Fruit fly (Drosophila melanogaster) whole organism: ENCODE measurements around the gene CRAT.

Experiments used
- CG8478 ChIP-seq: fragments of >200 bp; optimal IDR thresholded peaks from 2 replicates; lab custom pipeline; 2018; ENCODE audit warnings: inconsistent platforms
- Dll ChIP-seq: fragments of >200 bp; optimal IDR thresholded peaks from 2 replicates; lab custom pipeline; 2017
- EcR ChIP-seq, 2 experiments: fragments of >200 bp; optimal IDR thresholded peaks; 2 replicates each; lab custom pipeline; 2017; ENCODE audit warnings: missing biosample characterization in 2 of 2, missing genetic modification characterization in 2 of 2, missing genetic modification reagents in 2 of 2
- pan ChIP-seq: fragments of >200 bp; optimal IDR thresholded peaks from 2 replicates; lab custom pipeline; 2017
- psq ChIP-seq: fragments of >200 bp; optimal IDR thresholded peaks from 2 replicates; lab custom pipeline; 2017
- usp ChIP-seq: fragments of >200 bp; optimal IDR thresholded peaks from 2 replicates; lab custom pipeline; 2017; ENCODE audit warnings: missing biosample characterization, missing genetic modification characterization, mixed read lengths

The CRAT gene

DNA sequence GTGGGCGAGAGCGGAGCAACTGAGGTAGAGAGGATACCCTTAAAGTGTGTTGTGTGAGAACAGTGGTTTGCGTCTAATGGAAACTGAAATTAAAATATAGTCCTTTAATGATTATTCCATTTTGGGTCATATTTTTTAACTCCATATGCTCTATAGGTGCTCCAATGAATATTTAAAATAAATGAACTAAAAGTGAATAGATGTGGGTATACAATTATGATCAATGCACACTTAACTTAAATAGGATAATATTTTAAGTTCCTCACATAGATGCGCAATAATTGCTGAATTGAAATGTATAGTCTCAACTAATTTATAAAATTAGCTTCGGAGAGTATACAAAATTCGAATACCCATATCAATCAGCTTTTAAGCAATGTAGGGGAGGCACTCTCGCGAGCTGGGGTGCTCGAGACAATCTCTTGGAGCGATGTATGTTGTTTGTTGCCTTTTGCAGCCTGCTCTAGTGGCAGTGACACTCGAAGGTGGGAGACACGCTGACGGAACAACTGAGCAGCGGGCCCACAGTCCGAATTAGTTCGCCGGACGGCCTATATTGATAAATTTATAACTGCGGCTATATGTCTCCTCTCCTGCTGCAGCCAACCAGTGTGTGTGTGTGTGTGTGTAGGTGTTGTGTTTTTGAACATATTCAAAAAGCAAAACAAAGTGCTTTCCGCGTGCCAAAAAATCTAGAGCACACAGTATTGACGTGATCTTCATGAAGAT lies 22.1 kb downstream of the CRAT start:
- no peak for TF ChIP-seq CG8478 (lab: Kevin White, UChicago)
- TF ChIP-seq Dll: no peak
- TF ChIP-seq EcR (GFP tag; optimal IDR thresholded peaks at IDR 0.05; lab: Kevin White, UChicago): no peak
- no peak for TF ChIP-seq pan (lab: Kevin White, UChicago)
- TF ChIP-seq usp (GFP tag; lab: Kevin White, UChicago): no peak
- no peak for TF ChIP-seq psq (lab: Kevin White, UChicago)

DNA sequence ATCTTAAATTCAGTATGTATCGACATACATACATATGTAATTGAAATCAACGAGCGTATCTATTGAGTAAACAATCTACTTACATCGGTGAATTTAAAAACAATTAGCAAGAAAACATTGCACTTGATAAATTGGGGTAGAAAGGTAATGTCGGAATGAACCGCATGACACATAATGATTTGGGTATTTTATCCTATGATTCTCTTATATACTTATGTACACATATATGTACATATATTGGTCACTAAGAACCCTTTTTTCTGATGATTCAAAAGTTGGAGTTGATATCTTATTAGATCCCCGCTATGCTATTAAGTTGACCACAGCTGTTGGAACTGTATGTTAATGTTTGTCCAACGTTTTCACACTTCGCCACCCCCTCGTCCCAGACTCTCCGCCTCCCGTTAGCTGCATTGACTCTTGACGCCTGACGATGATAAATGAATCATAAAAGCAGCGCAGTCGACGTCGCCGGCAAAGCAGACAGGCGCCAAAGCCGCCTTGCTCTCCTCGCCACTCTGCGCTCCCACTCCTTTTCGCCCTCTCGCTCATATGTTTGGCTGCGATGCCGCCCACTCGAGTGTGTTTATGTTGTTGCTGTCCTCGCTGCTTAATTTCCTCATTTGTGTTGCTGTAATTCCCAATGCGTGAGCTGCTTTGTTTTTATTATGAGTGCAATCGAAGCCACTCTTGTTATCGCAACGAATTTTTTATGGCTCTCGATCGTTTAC lies 22.8 kb downstream of the CRAT start:
- no peak for TF ChIP-seq usp (GFP tag; lab: Kevin White, UChicago)

DNA sequence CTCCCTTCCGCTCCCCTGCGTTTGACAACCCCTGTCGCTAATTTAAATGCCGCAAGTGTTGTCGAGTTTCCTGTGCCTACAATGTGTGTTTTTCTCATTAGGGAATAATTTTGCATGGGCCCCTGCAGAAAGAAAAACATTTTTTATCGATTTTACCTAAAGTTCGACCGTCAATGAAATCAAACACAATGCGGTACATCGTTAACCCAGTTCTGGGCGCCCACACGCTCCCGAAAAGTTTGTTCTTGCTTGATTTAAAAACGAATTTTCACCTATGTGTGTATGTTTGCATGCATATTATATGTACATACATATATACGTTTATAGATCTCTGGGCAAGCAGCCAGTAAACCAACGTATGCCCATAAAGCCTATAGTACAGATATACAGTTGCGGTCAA lies 23.4 kb downstream of the CRAT start:
- TF ChIP-seq usp (GFP tag; lab: Kevin White, UChicago): no peak
- TF ChIP-seq psq (lab: Kevin White, UChicago): no peak
- TF ChIP-seq Dll: no peak
- peak; percentile 31 for TF ChIP-seq pan (lab: Kevin White, UChicago)
- TF ChIP-seq CG8478 (lab: Kevin White, UChicago): no peak
- TF ChIP-seq EcR (GFP tag; optimal IDR thresholded peaks at IDR 0.05; lab: Kevin White, UChicago): no peak

DNA sequence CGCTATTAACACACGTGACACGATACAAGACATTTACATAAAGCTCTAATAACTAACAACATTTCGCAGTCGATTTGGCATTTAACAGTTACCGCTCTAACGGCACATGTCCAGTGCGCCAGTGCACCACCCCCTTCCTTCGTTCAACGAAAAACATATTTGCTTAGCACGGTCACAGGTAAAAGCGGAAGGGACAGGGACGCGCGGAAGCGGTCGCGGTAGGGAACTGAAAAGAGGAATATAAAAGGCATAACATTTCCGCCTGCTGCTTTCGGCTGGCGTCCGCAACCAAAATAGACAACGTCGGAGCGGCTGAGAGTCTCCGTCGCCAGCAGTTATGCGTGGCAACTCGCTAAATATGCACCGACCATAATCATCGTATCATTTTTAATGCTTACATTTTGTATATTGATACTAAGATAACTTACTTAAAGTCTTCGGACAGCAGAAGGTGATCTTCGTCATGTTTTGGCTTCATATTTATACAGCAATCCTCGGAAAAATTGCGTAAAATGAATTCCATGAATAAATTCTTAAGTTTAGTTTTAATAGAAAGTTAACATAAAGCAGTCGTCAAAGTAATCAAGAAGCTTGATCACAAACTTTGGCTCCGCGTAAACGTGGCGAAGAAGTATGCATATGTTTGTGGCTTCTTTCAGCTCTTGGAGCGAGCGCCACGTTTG lies 24.0 kb downstream of the CRAT start:
- no peak for TF ChIP-seq usp (GFP tag; lab: Kevin White, UChicago)
- no peak for TF ChIP-seq pan (lab: Kevin White, UChicago)
- no peak for TF ChIP-seq Dll
- no peak for TF ChIP-seq EcR (GFP tag; optimal IDR thresholded peaks at IDR 0.05; lab: Kevin White, UChicago)
- TF ChIP-seq psq (lab: Kevin White, UChicago): no peak

DNA sequence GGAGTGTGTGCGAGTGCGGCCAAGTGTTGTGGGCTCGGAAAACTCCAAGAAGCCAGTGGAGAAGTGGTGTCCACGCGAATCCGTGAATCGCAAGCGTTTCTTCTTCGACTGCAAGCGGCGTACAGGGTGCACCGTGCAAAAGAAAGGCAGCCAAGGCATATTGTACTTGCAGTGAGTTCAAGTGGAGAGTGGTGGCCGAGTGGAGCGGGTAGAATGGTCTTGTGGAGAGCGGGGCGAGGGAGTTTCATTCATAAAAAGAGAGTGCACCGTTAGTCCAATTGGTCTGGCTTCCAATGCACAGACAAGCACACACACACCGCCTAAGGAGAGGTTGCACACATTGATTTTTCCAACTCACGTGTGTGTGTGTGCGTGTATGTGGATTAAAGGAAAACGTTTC lies 24.7 kb downstream of the CRAT start:
- no peak for TF ChIP-seq EcR (GFP tag; optimal IDR thresholded peaks at IDR 0.05; lab: Kevin White, UChicago)
- peak; percentile 23 for TF ChIP-seq Dll

DNA sequence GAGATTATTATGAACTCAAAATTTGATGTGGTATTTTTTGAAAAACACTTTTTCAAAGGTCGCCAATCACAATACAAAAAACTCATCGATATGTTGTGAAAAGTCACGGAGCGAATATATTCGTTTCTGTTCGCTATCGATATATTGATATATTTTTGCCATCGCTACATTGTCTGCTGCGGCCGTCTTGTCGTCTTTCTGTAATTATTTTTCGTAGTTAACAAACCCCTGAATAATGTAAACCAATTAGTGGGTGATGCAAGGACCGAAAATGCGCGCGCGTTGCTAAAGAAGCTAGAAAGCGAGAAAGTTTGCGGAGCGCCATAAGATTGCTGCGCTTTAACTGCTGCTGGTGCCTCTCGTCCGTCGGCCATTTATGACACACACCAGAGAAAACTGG lies 25.1 kb downstream of the CRAT start, which contains the start of gene Pak:
TSS of gene Pak (plus strand) at position 142 of the 400 bp plus-strand sequence.
- no peak for TF ChIP-seq pan (lab: Kevin White, UChicago)
- no peak for TF ChIP-seq Dll
- TF ChIP-seq usp (GFP tag; lab: Kevin White, UChicago): no peak
- no peak for TF ChIP-seq psq (lab: Kevin White, UChicago)
- no peak for TF ChIP-seq EcR (GFP tag; optimal IDR thresholded peaks at IDR 0.05; lab: Kevin White, UChicago)
- TF ChIP-seq CG8478 (lab: Kevin White, UChicago): no peak

DNA sequence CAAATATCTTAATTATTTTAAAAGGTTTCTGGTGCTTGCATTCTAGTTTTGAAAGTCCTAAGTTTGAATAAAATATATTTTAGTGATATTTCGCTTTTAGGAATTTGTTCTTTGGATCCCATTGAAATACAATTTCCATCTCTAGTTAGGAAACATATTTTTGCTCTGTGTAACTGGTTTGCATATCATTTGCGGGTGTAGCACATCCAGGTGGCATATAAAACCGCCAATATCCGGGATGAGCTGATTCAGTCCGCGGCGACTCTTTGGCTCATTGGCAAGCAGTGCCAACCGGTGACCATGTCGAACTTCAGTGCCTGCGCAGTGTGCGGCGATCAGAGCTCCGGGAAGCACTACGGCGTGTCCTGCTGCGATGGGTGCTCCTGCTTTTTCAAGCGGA lies 26.9 kb downstream of the CRAT start, which contains the start of gene Hr83:
TSS of gene Hr83 (plus strand) at position 301 of the 400 bp plus-strand sequence.
- TF ChIP-seq pan (lab: Kevin White, UChicago) (no peak), usp (GFP tag; lab: Kevin White, UChicago) (no peak), CG8478 (lab: Kevin White, UChicago) (no peak), Dll (no peak), psq (lab: Kevin White, UChicago) (no peak), EcR (GFP tag; optimal IDR thresholded peaks at IDR 0.05; lab: Kevin White, UChicago) (no peak)

DNA sequence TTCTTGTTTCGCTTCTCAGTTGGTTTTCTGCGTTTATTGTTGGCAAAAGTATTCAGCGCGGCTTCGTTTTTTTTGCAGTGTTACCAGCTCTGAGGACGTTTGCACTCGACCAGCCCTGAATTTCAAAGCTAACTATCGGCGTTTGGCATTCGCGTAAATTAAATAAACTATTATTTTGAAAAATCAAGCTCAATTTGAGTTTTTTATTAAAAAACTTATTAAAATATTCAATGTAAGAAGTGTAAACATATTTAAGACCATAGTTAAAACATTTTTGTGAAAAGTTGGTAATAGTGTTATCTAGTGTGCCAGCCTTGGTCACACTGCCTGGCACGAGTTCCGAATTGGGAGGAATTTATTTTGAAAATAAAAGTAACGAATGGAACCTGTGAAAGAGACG lies 30.0 kb downstream of the CRAT start, which contains the start of the genes SmD2 and CG18048:
TSS of gene SmD2 (minus strand) at position 98 of the 400 bp plus-strand sequence.
TSS of gene CG18048 (plus strand) at position 298 of the 400 bp plus-strand sequence.
- TF ChIP-seq EcR (GFP tag; optimal IDR thresholded peaks at IDR 0.05; lab: Kevin White, UChicago) (no peak), psq (lab: Kevin White, UChicago) (no peak), Dll (no peak), CG8478 (lab: Kevin White, UChicago) (no peak), pan (lab: Kevin White, UChicago) (no peak), usp (GFP tag; lab: Kevin White, UChicago) (no peak)

DNA sequence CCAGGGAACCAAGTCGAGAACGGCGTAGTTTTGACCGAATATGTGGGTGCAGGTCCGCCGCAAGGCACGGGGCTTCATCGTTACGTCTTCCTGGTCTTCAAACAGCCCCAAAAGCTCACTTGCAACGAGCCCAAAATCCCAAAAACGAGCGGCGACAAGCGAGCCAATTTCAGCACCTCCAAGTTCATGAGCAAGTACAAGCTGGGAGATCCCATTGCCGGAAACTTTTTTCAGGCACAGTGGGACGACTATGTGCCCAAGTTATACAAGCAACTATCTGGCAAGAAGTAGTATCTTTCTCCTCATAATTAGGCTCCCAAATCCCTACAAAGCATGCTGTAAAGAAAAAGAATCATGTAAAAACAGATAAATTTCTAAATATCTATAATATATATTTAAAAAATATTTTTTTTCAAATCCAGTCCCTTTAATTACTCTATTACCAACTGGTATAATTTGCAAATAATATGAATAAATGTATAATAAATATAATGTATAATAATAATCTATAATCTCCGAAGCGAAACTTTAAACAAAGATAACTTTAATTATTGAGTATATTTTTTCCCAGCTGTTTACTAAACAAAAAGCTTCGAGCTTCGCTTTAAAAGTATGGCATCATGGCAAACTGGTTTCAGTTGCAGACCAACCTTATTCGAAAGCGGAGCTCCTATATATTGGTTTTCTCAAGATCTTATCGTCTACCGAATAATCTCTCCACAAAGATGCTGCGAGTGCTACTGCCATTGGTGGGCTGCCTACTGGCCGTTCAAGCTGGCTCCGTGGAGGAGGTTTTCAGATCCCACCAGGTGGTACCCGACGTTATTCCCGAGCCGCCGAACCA lies 32.2 kb downstream of the CRAT start, which contains the start of gene CG17919:
TSS of gene CG17919 (plus strand) at position 634 of the 844 bp plus-strand sequence.
- TF ChIP-seq pan (lab: Kevin White, UChicago) (no peak), usp (GFP tag; lab: Kevin White, UChicago) (no peak), psq (lab: Kevin White, UChicago) (no peak), Dll (no peak), EcR (GFP tag; optimal IDR thresholded peaks at IDR 0.05; lab: Kevin White, UChicago) (no peak), CG8478 (lab: Kevin White, UChicago) (no peak)

DNA sequence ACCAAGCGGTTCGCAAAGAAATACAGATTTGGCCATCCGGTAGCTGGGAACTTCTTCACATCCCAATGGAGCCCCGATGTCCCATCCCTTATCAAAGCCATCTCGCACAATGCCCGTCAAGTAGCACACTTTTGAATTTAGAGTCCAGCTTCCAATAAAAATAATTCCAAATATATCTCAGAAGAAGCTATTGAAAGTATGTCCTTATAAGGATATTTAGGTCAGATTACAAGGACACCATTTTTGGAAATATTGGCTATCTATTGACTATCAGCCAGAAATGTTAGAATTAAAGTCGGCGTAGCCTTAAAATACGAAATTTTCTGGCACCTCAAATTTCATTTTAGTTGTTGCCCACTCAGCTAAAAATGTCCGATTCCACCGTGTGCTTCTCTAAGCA lies 33.1 kb downstream of the CRAT start, which contains the start of gene CG10298:
TSS of gene CG10298 (plus strand) at position 301 of the 400 bp plus-strand sequence.
- TF ChIP-seq EcR (GFP tag; optimal IDR thresholded peaks at IDR 0.05; lab: Kevin White, UChicago): no peak
- TF ChIP-seq Dll: no peak

DNA sequence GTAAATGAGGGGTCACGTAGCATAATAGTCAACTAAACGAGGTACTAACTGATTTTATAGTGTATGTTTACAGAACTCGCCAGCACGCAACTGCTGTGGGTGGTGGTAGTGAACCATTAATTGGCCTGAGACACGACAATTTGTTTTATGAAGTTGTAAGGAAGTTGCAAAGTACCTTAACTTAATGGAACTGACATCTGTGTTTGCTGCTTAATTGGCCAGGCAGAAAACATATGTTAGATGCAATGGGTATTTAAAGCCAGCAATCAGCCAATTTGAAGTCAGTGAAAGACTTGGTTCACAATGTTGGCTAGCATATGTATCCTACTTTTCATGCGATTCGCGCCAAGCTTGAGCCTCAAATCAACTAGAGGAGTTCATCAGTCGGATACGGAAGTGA lies 34.2 kb downstream of the CRAT start, which contains the start of gene CG17917:
TSS of gene CG17917 (plus strand) at position 301 of the 400 bp plus-strand sequence.
- TF ChIP-seq pan (lab: Kevin White, UChicago): no peak
- TF ChIP-seq Dll: no peak
- TF ChIP-seq CG8478 (lab: Kevin White, UChicago): no peak
- TF ChIP-seq EcR (GFP tag; optimal IDR thresholded peaks at IDR 0.05; lab: Kevin White, UChicago): no peak
- no peak for TF ChIP-seq usp (GFP tag; lab: Kevin White, UChicago)
